Worm (Caenorhabditis elegans) whole organism, midembryonic: Measurements from ENCODE around the gene fubl-1.

Experiments
- cog-1 ChIP-seq: sonication (generic microtip); optimal IDR thresholded peaks from 2 replicates; lab custom pipeline; 2016; ENCODE audit warnings: missing genetic modification characterization, missing compliant biosample characterization
- flt-1 ChIP-seq: fragments of 200-800 bp; sonication (Bioruptor generic); IDR thresholded peaks from 2 replicates; pipeline ENCODE4 v1.3.6; 2022; ENCODE audit warnings: missing genetic modification characterization, missing compliant biosample characterization
- klf-2 ChIP-seq: fragments of 200-800 bp; sonication (Bioruptor generic); conservative IDR thresholded peaks from 2 replicates; pipeline ENCODE4 v1.3.6; 2022; ENCODE audit warnings: missing genetic modification reagents, missing genetic modification characterization, missing compliant biosample characterization
- med-1 ChIP-seq: sonication (generic microtip); optimal IDR thresholded peaks from 2 replicates; lab custom pipeline; 2017; ENCODE audit warnings: missing genetic modification characterization, mild to moderate bottlenecking, missing compliant biosample characterization, antibody characterized with exemption, missing genetic modification reagents; ENCODE audit not compliant: insufficient read depth
- tab-1 ChIP-seq: fragments of 200-800 bp; sonication (Bioruptor generic); IDR thresholded peaks from 2 replicates; pipeline ENCODE4 v1.3.6; 2022; ENCODE audit warnings: missing genetic modification characterization, missing compliant biosample characterization

DNA sequence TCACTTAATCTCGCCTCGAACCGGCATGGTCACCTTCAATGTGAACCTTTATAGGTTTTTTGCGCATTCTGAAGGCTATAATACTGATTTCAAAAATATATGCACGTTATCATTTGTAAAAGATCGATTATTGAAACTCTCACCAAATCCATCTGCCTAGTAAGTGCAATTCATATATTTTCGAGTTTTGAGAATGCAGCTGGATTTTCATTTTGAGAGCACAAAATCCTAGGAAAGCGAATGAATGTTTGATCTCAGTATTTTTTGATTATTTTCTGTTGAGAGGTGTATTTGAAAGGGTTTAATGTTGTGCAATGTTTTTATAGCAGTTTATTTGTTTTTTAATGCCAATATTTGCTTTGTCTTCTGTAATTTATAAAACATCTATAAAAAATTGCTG, 37.4 kb upstream of the fubl-1 start:
- TF ChIP-seq med-1 (GFP tag; lab: Kevin White, UChicago) = no peak
- no peak for TF ChIP-seq cog-1 (tag; lab: Kevin White, UChicago)
- no peak for TF ChIP-seq klf-2 (GFP tag; lab: Robert Waterston, UW)
- TF ChIP-seq tab-1 (GFP tag; lab: Robert Waterston, UW) = no peak
- TF ChIP-seq flt-1 = no peak
